Worm (Caenorhabditis elegans): ENCODE results near the gene F19B10.2.

DNA sequence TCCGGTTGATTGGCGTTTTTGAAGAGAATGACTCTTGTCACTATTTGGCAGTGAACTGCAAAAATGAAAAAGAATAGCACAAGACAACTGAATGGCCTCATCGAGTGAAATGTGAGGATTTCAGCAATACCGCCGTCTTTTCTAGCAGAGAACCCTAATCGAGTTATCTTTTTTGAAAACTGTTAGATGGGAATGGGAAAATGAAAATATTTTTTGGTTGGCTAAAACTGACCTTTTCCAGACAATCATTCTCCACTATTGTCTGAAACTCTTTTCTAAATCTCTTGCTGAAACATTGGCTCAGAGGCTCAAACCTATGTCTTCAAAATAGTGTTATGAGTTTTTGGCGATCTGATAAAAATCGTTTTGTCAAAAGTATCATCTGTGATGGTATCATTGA lies 35.1 kb upstream of the F19B10.2 start, which contains the start of gene M151.10:
- no peak for TF ChIP-seq ztf-26 (tag; optimal IDR thresholded peaks at IDR 0.05)
- no peak for TF ChIP-seq repo-1 (tag; optimal IDR thresholded peaks at IDR 0.05)
- TF ChIP-seq fkh-3 (tag; optimal IDR thresholded peaks at IDR 0.05) = no peak
- TF ChIP-seq sdz-38 (tag; optimal IDR thresholded peaks at IDR 0.05) = no peak
